Worm (Caenorhabditis elegans): ENCODE results near the gene Y38E10A.17.

- no peak for TF ChIP-seq nhr-10 (tag; optimal IDR thresholded peaks at IDR 0.05)
- TF ChIP-seq ztf-1 (GFP tag; conservative IDR thresholded peaks at IDR 0.05), result no peak
- no peak for TF ChIP-seq elt-3 (tag; optimal IDR thresholded peaks at IDR 0.05)
- TF ChIP-seq nhr-237 (tag; optimal IDR thresholded peaks at IDR 0.05), result no peak
- no peak for TF ChIP-seq nhr-6 (tag; optimal IDR thresholded peaks at IDR 0.05)
- no peak for TF ChIP-seq nhr-12 (tag; optimal IDR thresholded peaks at IDR 0.05)
- no peak for TF ChIP-seq fos-1 (tag; optimal IDR thresholded peaks at IDR 0.05)
- TF ChIP-seq nhr-11 (tag; optimal IDR thresholded peaks at IDR 0.05), result no peak
- no peak for TF ChIP-seq sma-3 (GFP tag; optimal IDR thresholded peaks at IDR 0.05)
- no peak for TF ChIP-seq ceh-82 (tag; optimal IDR thresholded peaks at IDR 0.05)
- no peak for TF ChIP-seq lin-39 (tag; optimal IDR thresholded peaks at IDR 0.05)
- TF ChIP-seq blmp-1 (tag; optimal IDR thresholded peaks at IDR 0.05; ENCODE audit: insufficient read depth), result no peak
- TF ChIP-seq snpc-4 (tag; optimal IDR thresholded peaks at IDR 0.05), result no peak
Measured at ce11 chrII:12672512-12672911, 37.9 kb upstream of the Y38E10A.17 start.
